Fruit fly (Drosophila melanogaster) whole organism, wandering third instar larva: ENCODE results near the gene eIF3h.
A peak's percentile ranks its signal among the peaks of the same experiment; 100 is the strongest.

Source experiments
- Abd-B ChIP-seq: fragments of >200 bp; optimal IDR thresholded peaks from 2 replicates; lab custom pipeline; 2017; ENCODE audit warnings: missing biosample characterization, missing genetic modification characterization
- CG32264 ChIP-seq: fragments of 200-800 bp; sonication (Bioruptor generic); optimal IDR thresholded peaks from 2 replicates; lab custom pipeline; 2016; ENCODE audit warnings: missing biosample characterization, missing genetic modification characterization
- CG9705 ChIP-seq: fragments of 200-800 bp; sonication (Bioruptor generic); optimal IDR thresholded peaks from 2 replicates; lab custom pipeline; 2018; ENCODE audit warnings: missing biosample characterization, mild to moderate bottlenecking, missing genetic modification characterization
- GATAd ChIP-seq: sonication (Bioruptor generic); optimal IDR thresholded peaks from 2 replicates; lab custom pipeline; 2016; ENCODE audit warnings: missing biosample characterization, missing genetic modification characterization
- HLH106 ChIP-seq: fragments of 200-800 bp; optimal IDR thresholded peaks from 3 replicates; lab custom pipeline; 2019; ENCODE audit warnings: missing biosample characterization, mild to moderate bottlenecking, missing genetic modification characterization, moderate library complexity
- Hnf4 ChIP-seq: fragments of 200-800 bp; sonication (Bioruptor generic); optimal IDR thresholded peaks from 2 replicates; lab custom pipeline; 2016; ENCODE audit warnings: missing biosample characterization, mild to moderate bottlenecking, missing genetic modification characterization
- Hr78 ChIP-seq: fragments of >200 bp; optimal IDR thresholded peaks from 2 replicates; lab custom pipeline; 2017; ENCODE audit warnings: missing biosample characterization, missing genetic modification characterization
- Hr83 ChIP-seq: fragments of 200-300 bp; sonication (Bioruptor generic); optimal IDR thresholded peaks from 2 replicates; lab custom pipeline; 2016; ENCODE audit warnings: missing biosample characterization, mild to moderate bottlenecking, missing genetic modification characterization, moderate library complexity; ENCODE audit not compliant: poor library complexity, severe bottlenecking
- Jra ChIP-seq: sonication (Bioruptor generic); optimal IDR thresholded peaks from 2 replicates; lab custom pipeline; 2016; ENCODE audit warnings: missing biosample characterization, missing genetic modification characterization
- Mio ChIP-seq: sonication (Bioruptor generic); optimal IDR thresholded peaks from 2 replicates; lab custom pipeline; 2016; ENCODE audit warnings: missing biosample characterization, missing genetic modification characterization
- Myc ChIP-seq: fragments of >200 bp; optimal IDR thresholded peaks from 2 replicates; lab custom pipeline; 2017
- OdsH ChIP-seq: fragments of 200-800 bp; sonication (Bioruptor generic); optimal IDR thresholded peaks from 2 replicates; lab custom pipeline; 2016; ENCODE audit warnings: missing biosample characterization, mild to moderate bottlenecking, missing genetic modification characterization
- Rel ChIP-seq, 2 experiments: fragments of 200-800 bp; sonication (Bioruptor generic) in 1 of 2; optimal IDR thresholded peaks; 2 replicates in 1 of 2; 3 replicates in 1 of 2; lab custom pipeline; 2016 to 2019; ENCODE audit warnings: mild to moderate bottlenecking in 2 of 2, missing biosample characterization in 2 of 2, missing genetic modification characterization in 2 of 2, moderate library complexity in 1 of 2
- Sp1 ChIP-seq: fragments of 200-800 bp; sonication (Bioruptor generic); optimal IDR thresholded peaks from 3 replicates; lab custom pipeline; 2019; ENCODE audit warnings: missing biosample characterization, mild to moderate bottlenecking, missing genetic modification characterization, moderate library complexity
- Vsx2 ChIP-seq: fragments of 200-300, 225-300 bp; sonication (Bioruptor generic); optimal IDR thresholded peaks from 2 replicates; lab custom pipeline; 2018; ENCODE audit warnings: missing biosample characterization, missing genetic modification characterization; ENCODE audit not compliant: partially characterized antibody
- br ChIP-seq: fragments of 200-800 bp; sonication (Bioruptor generic); optimal IDR thresholded peaks from 2 replicates; lab custom pipeline; 2016; ENCODE audit warnings: missing biosample characterization, missing genetic modification characterization
- brk ChIP-seq: fragments of 200-800 bp; sonication (Bioruptor generic); optimal IDR thresholded peaks from 2 replicates; lab custom pipeline; 2016; ENCODE audit warnings: missing biosample characterization, mild to moderate bottlenecking, missing genetic modification characterization
- dl ChIP-seq, 2 experiments: fragments of 175-275, 200-275 bp in 1 of 2; fragments of 200-275 bp in 1 of 2; sonication (Bioruptor generic); optimal IDR thresholded peaks; lab custom pipeline; 2018; ENCODE audit warnings: mild to moderate bottlenecking in 2 of 2, missing biosample characterization in 2 of 2, missing genetic modification characterization in 2 of 2, moderate library complexity in 2 of 2; ENCODE audit not compliant: partially characterized antibody in 2 of 2, insufficient read depth in 1 of 2
- dmrt93B ChIP-seq: fragments of 200-800 bp; sonication (Bioruptor generic); optimal IDR thresholded peaks from 2 replicates; lab custom pipeline; 2018; ENCODE audit warnings: missing biosample characterization, mild to moderate bottlenecking, missing genetic modification characterization
- dsf ChIP-seq: sonication (Bioruptor generic); optimal IDR thresholded peaks from 2 replicates; lab custom pipeline; 2016; ENCODE audit warnings: missing biosample characterization, missing genetic modification characterization, borderline replicate concordance
- ey ChIP-seq: fragments of 200-800 bp; sonication (Bioruptor generic); optimal IDR thresholded peaks from 2 replicates; lab custom pipeline; 2016; ENCODE audit warnings: missing biosample characterization, missing genetic modification characterization
- foxo ChIP-seq, 2 experiments: fragments of 200-800 bp; sonication (Bioruptor generic); optimal IDR thresholded peaks; 2 replicates in 1 of 2; 3 replicates in 1 of 2; lab custom pipeline; 2016 to 2017; ENCODE audit warnings: missing biosample characterization in 2 of 2, missing genetic modification characterization in 2 of 2
- fru ChIP-seq: fragments of 200-800 bp; sonication (Bioruptor generic); optimal IDR thresholded peaks from 3 replicates; lab custom pipeline; 2016; ENCODE audit warnings: missing biosample characterization, mild to moderate bottlenecking, missing genetic modification characterization
- h ChIP-seq: fragments of 200-800 bp; sonication (Bioruptor generic); optimal IDR thresholded peaks from 3 replicates; lab custom pipeline; 2016; ENCODE audit warnings: missing biosample characterization, mild to moderate bottlenecking, missing genetic modification characterization
- jim ChIP-seq: fragments of 175-275, 200-325 bp; sonication (Bioruptor generic); optimal IDR thresholded peaks from 2 replicates; lab custom pipeline; 2016; ENCODE audit warnings: missing biosample characterization, mild to moderate bottlenecking, missing genetic modification characterization
- psq ChIP-seq: fragments of 200-800 bp; sonication (Bioruptor generic); optimal IDR thresholded peaks from 3 replicates; lab custom pipeline; 2017; ENCODE audit warnings: missing biosample characterization, mild to moderate bottlenecking, missing genetic modification characterization, moderate library complexity
- rgr ChIP-seq: fragments of 200-800 bp; sonication (Bioruptor generic); optimal IDR thresholded peaks from 3 replicates; lab custom pipeline; 2016; ENCODE audit warnings: missing biosample characterization, mild to moderate bottlenecking, missing genetic modification characterization
- sage ChIP-seq: fragments of 200-800 bp; sonication (Bioruptor generic); optimal IDR thresholded peaks from 2 replicates; lab custom pipeline; 2016; ENCODE audit warnings: missing biosample characterization, mild to moderate bottlenecking, missing genetic modification characterization
- sv ChIP-seq: fragments of 200-800 bp; sonication (Bioruptor generic); optimal IDR thresholded peaks from 3 replicates; lab custom pipeline; 2016; ENCODE audit warnings: missing biosample characterization, missing genetic modification characterization
- tai ChIP-seq: sonication (Bioruptor generic); optimal IDR thresholded peaks from 2 replicates; lab custom pipeline; 2016; ENCODE audit warnings: missing biosample characterization, missing genetic modification characterization
- usp ChIP-seq: fragments of >200 bp; optimal IDR thresholded peaks from 2 replicates; lab custom pipeline; 2017; ENCODE audit warnings: missing biosample characterization, missing genetic modification characterization
- woc ChIP-seq: sonication (Bioruptor generic); optimal IDR thresholded peaks from 2 replicates; lab custom pipeline; 2016; ENCODE audit warnings: missing biosample characterization, mild to moderate bottlenecking, missing genetic modification characterization

The eIF3h gene

dm6 chr2L:5060952-5061478 is 8.1 kb upstream of the eIF3h start:
- TF ChIP-seq dsf (GFP tag; lab: Kevin White, UChicago) = peak; percentile 13
- TF ChIP-seq CG32264 (GFP tag; lab: Kevin White, UChicago) = peak; percentile 48
- TF ChIP-seq Myc (lab: Kevin White, UChicago) = no peak
- peak; percentile 83 for TF ChIP-seq br (GFP tag; lab: Kevin White, UChicago)
- TF ChIP-seq usp (GFP tag; lab: Kevin White, UChicago) = no peak
- TF ChIP-seq Abd-B (GFP tag; lab: Kevin White, UChicago) = no peak
- TF ChIP-seq Jra (GFP tag; lab: Kevin White, UChicago) = peak; percentile 75
- peak; percentile 68 for TF ChIP-seq Hr83 (GFP tag; lab: Kevin White, UChicago)
- TF ChIP-seq dl (GFP tag; optimal IDR thresholded peaks at IDR 0.05; lab: Kevin White, UChicago; ENCODE audit: insufficient read depth in 1 of 2, partially characterized antibody in 2 of 2) = no peak
- peak; percentile 82 for TF ChIP-seq Sp1 (GFP tag; lab: Kevin White, UChicago)
- TF ChIP-seq tai (GFP tag; lab: Kevin White, UChicago) = no peak
- peak; percentile 88 for TF ChIP-seq OdsH (GFP tag; lab: Kevin White, UChicago)
- TF ChIP-seq dmrt93B (GFP tag; lab: Kevin White, UChicago) = peak; percentile 46
- peak; percentile 82 for TF ChIP-seq brk
- peak; percentile 52 for TF ChIP-seq woc
- TF ChIP-seq jim = no peak
- TF ChIP-seq ey (GFP tag; lab: Kevin White, UChicago) = peak; percentile 79
- peak; percentile 81 for TF ChIP-seq Hnf4 (GFP tag; lab: Kevin White, UChicago)
- peak; percentile 71 for TF ChIP-seq psq (GFP tag; lab: Kevin White, UChicago)
- TF ChIP-seq fru (GFP tag; lab: Kevin White, UChicago) = peak; percentile 92
- peak; percentile 0 for TF ChIP-seq Mio
- TF ChIP-seq sv (GFP tag; lab: Kevin White, UChicago) = peak; percentile 64
- TF ChIP-seq sage (GFP tag; lab: Kevin White, UChicago) = peak; percentile 80
- TF ChIP-seq HLH106 = peak; percentile 42
- peak in 1 of 2 experiments; percentile 93 for TF ChIP-seq foxo (GFP tag; optimal IDR thresholded peaks at IDR 0.05; lab: Kevin White, UChicago)
- TF ChIP-seq rgr = peak; percentile 85
- TF ChIP-seq Rel (GFP tag; optimal IDR thresholded peaks at IDR 0.05; lab: Kevin White, UChicago) = no peak
- TF ChIP-seq Rel (tag; optimal IDR thresholded peaks at IDR 0.05; lab: Kevin White, UChicago) = peak; percentile 13
- no peak for TF ChIP-seq Vsx2 (GFP tag; lab: Kevin White, UChicago)
- TF ChIP-seq h (GFP tag; lab: Kevin White, UChicago) = peak; percentile 85
- TF ChIP-seq, all 38 proteins: peak for 22

DNA sequence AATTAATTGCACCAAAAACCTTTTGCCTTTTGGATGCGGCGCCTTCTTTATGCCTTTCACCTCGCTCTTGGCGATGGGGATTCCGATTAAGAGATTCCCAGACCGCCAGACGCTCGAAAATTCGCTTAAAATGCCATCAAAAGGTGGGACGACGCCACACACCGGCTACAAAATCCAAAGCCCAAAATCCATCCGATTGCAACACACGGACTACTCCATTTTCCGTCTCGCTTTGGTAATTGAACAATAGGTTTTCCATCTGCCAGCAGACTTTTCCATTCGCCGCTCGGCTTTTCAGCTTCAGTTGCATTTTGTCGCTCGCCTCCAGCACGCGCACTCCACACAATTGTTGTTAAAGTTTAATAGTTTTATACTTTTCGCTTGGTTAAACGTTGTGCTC is 7.6 kb upstream of the eIF3h start, which contains the start of gene qtc:
TSS of gene qtc (plus strand) at position 301 of the 400 bp plus-strand sequence.
- TF ChIP-seq Mio = no peak

DNA sequence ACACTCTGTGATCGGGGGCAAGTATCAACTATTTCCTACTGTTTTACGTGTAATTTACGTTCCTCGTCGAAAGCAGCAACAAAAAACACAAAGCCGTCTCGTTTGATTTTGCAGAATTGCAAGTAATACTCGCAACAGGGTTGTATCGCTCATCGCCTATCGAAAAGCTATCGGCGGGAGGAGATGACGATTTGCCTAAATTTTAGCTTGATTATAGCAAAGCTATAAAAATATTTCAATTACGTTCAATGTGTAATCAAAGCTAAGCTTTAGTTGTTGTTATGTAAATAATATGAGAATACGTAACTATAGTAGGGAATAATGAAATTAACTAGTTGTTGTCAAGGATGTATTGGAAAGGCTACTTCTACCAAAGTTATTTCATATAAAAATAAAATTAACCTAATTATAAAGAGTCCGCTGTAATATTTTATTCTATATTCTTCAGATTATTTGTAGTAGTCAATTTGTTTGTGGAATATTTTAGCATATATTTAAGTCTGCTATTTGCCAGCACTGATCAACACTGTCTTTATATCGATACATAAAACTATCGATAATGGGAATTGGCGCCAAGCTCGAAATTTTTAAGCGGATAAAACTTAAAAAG is 6.9 kb upstream of the eIF3h start, which contains the start of gene Rpn11:
TSS of gene Rpn11 (minus strand) at position 146 of the 610 bp plus-strand sequence.
- TF ChIP-seq fru (GFP tag; lab: Kevin White, UChicago) (peak; percentile 66), br (GFP tag; lab: Kevin White, UChicago) (peak; percentile 43), Hnf4 (GFP tag; lab: Kevin White, UChicago) (peak; percentile 10), HLH106 (peak; percentile 69), usp (GFP tag; lab: Kevin White, UChicago) (no peak), Myc (lab: Kevin White, UChicago) (peak; percentile 91), ey (GFP tag; lab: Kevin White, UChicago) (peak; percentile 8), Abd-B (GFP tag; lab: Kevin White, UChicago) (no peak), rgr (peak; percentile 42), Rel (GFP tag; optimal IDR thresholded peaks at IDR 0.05; lab: Kevin White, UChicago) (no peak), Rel (tag; optimal IDR thresholded peaks at IDR 0.05; lab: Kevin White, UChicago) (no peak), GATAd (GFP tag; lab: Kevin White, UChicago) (no peak), woc (peak; percentile 81), psq (GFP tag; lab: Kevin White, UChicago) (peak; percentile 41), CG9705 (GFP tag; lab: Kevin White, UChicago) (peak; percentile 43), brk (peak; percentile 54), dmrt93B (GFP tag; lab: Kevin White, UChicago) (peak; percentile 39), Sp1 (GFP tag; lab: Kevin White, UChicago) (peak; percentile 73), Hr78 (GFP tag; lab: Kevin White, UChicago) (no peak), sage (GFP tag; lab: Kevin White, UChicago) (no peak), foxo (GFP tag; optimal IDR thresholded peaks at IDR 0.05; lab: Kevin White, UChicago) (peak in 1 of 2 experiments; percentile 74), Hr83 (GFP tag; lab: Kevin White, UChicago) (peak; percentile 5), Jra (GFP tag; lab: Kevin White, UChicago) (peak; percentile 66), h (GFP tag; lab: Kevin White, UChicago) (peak; percentile 69), sv (GFP tag; lab: Kevin White, UChicago) (peak; percentile 26)
